Worm (Caenorhabditis elegans) whole organism, late embryonic: ENCODE data around the gene F19B10.3.

Experiments
- C38D4.7 ChIP-seq: fragments of 200-800 bp; sonication (Bioruptor generic); optimal IDR thresholded peaks from 2 replicates; lab custom pipeline; 2018; ENCODE audit warnings: mild to moderate bottlenecking, missing genetic modification characterization, moderate library complexity, missing compliant biosample characterization
- F13H6.1 ChIP-seq: sonication (generic microtip); optimal IDR thresholded peaks from 2 replicates; lab custom pipeline; 2016; ENCODE audit warnings: missing genetic modification characterization, missing compliant biosample characterization
- ama-1 ChIP-seq: fragments of 150-350 bp; optimal IDR thresholded peaks from 2 replicates; lab custom pipeline; 2014
- ceh-14 ChIP-seq: sonication (generic microtip); optimal IDR thresholded peaks from 2 replicates; lab custom pipeline; 2016; ENCODE audit warnings: missing genotype, missing genetic modification characterization, missing compliant biosample characterization
- ceh-18 ChIP-seq: sonication (generic microtip); optimal IDR thresholded peaks from 2 replicates; lab custom pipeline; 2016; ENCODE audit warnings: missing genetic modification characterization, missing compliant biosample characterization
- ceh-24 ChIP-seq: sonication (generic microtip); optimal IDR thresholded peaks from 2 replicates; lab custom pipeline; 2016; ENCODE audit warnings: mild to moderate bottlenecking, missing genetic modification characterization, missing compliant biosample characterization
- ceh-34 ChIP-seq: sonication (generic microtip); optimal IDR thresholded peaks from 2 replicates; lab custom pipeline; 2016; ENCODE audit warnings: mild to moderate bottlenecking, missing genetic modification characterization, missing compliant biosample characterization
- ceh-45 ChIP-seq: fragments of 200-800 bp; sonication (Bioruptor generic); IDR thresholded peaks from 2 replicates; pipeline ENCODE4 v1.3.6; 2022; ENCODE audit warnings: missing genetic modification reagents, missing genetic modification characterization, missing compliant biosample characterization
- che-1 ChIP-seq: sonication (generic microtip); optimal IDR thresholded peaks from 2 replicates; lab custom pipeline; 2016; ENCODE audit warnings: mild to moderate bottlenecking, missing genetic modification characterization, missing compliant biosample characterization
- dmd-4 ChIP-seq: sonication (generic microtip); optimal IDR thresholded peaks from 2 replicates; lab custom pipeline; 2016; ENCODE audit warnings: borderline replicate concordance, missing genetic modification characterization, missing compliant biosample characterization
- dve-1 ChIP-seq: sonication (generic microtip); optimal IDR thresholded peaks from 2 replicates; lab custom pipeline; 2017; ENCODE audit warnings: antibody characterized with exemption, mild to moderate bottlenecking, missing genetic modification characterization, missing compliant biosample characterization
- elt-2 ChIP-seq: sonication (generic microtip); optimal IDR thresholded peaks from 2 replicates; lab custom pipeline; 2016; ENCODE audit warnings: missing genetic modification reagents, missing genetic modification characterization, missing compliant biosample characterization
- elt-4 ChIP-seq: sonication (generic microtip); optimal IDR thresholded peaks from 2 replicates; lab custom pipeline; 2016; ENCODE audit warnings: missing genetic modification characterization, missing compliant biosample characterization
- ets-4 ChIP-seq: sonication (generic microtip); optimal IDR thresholded peaks from 2 replicates; lab custom pipeline; 2016; ENCODE audit warnings: missing genetic modification characterization, missing compliant biosample characterization
- fax-1 ChIP-seq: sonication (generic microtip); optimal IDR thresholded peaks from 2 replicates; lab custom pipeline; 2016; ENCODE audit warnings: missing genotype, missing genetic modification characterization, missing compliant biosample characterization
- fkh-6 ChIP-seq: sonication (generic microtip); optimal IDR thresholded peaks from 2 replicates; lab custom pipeline; 2016; ENCODE audit warnings: missing genetic modification characterization, missing compliant biosample characterization
- hlh-15 ChIP-seq: sonication (generic microtip); optimal IDR thresholded peaks from 2 replicates; lab custom pipeline; 2016; ENCODE audit warnings: missing genetic modification characterization, missing compliant biosample characterization
- hlh-8 ChIP-seq: sonication (generic microtip); optimal IDR thresholded peaks from 2 replicates; lab custom pipeline; 2016; ENCODE audit warnings: missing genotype, missing genetic modification characterization, missing compliant biosample characterization
- lin-11 ChIP-seq: fragments of 200-800 bp; sonication (Bioruptor generic); optimal IDR thresholded peaks from 2 replicates; lab custom pipeline; 2018; ENCODE audit warnings: mild to moderate bottlenecking, missing genetic modification characterization, missing compliant biosample characterization
- madf-2 ChIP-seq: sonication (generic microtip); optimal IDR thresholded peaks from 2 replicates; lab custom pipeline; 2017; ENCODE audit warnings: missing genetic modification characterization, missing compliant biosample characterization
- npax-4 ChIP-seq: sonication (generic microtip); optimal IDR thresholded peaks from 2 replicates; lab custom pipeline; 2016; ENCODE audit warnings: missing genetic modification characterization, missing compliant biosample characterization
- odd-2 ChIP-seq: sonication (generic microtip); optimal IDR thresholded peaks from 2 replicates; lab custom pipeline; 2017; ENCODE audit warnings: antibody characterized with exemption, mild to moderate bottlenecking, missing genetic modification characterization, missing compliant biosample characterization
- pag-3 ChIP-seq: sonication (generic microtip); optimal IDR thresholded peaks from 2 replicates; lab custom pipeline; 2016; ENCODE audit warnings: missing compliant biosample characterization, missing genetic modification characterization, borderline replicate concordance
- pat-9 ChIP-seq: fragments of 200-800 bp; sonication (Bioruptor generic); optimal IDR thresholded peaks from 2 replicates; lab custom pipeline; 2018; ENCODE audit warnings: mild to moderate bottlenecking, missing genetic modification characterization, moderate library complexity, missing compliant biosample characterization
- pax-1 ChIP-seq: fragments of 150-350 bp; optimal IDR thresholded peaks from 2 replicates; lab custom pipeline; 2014; ENCODE audit warnings: missing biosample characterization, missing genetic modification characterization
- pha-2 ChIP-seq: sonication (generic microtip); optimal IDR thresholded peaks from 2 replicates; lab custom pipeline; 2017; ENCODE audit warnings: mild to moderate bottlenecking, missing genetic modification characterization, missing compliant biosample characterization
- pha-4 ChIP-seq: fragments of 150-350 bp; optimal IDR thresholded peaks from 2 replicates; lab custom pipeline; 2018; ENCODE audit warnings: missing biosample characterization, missing genetic modification reagents, missing genetic modification characterization
- ref-2 ChIP-seq: sonication (generic microtip); optimal IDR thresholded peaks from 2 replicates; lab custom pipeline; 2016; ENCODE audit warnings: missing genetic modification characterization, missing compliant biosample characterization
- rnt-1 ChIP-seq: sonication (generic microtip); optimal IDR thresholded peaks from 2 replicates; lab custom pipeline; 2016; ENCODE audit warnings: missing genetic modification characterization, missing compliant biosample characterization
- sdc-2 ChIP-seq: sonication (generic microtip); optimal IDR thresholded peaks from 2 replicates; lab custom pipeline; 2016; ENCODE audit warnings: missing genotype, missing genetic modification characterization, missing compliant biosample characterization
- sox-4 ChIP-seq: sonication (generic microtip); optimal IDR thresholded peaks from 2 replicates; lab custom pipeline; 2017; ENCODE audit warnings: mild to moderate bottlenecking, missing genetic modification characterization, inconsistent platforms, missing compliant biosample characterization
- tbx-2 ChIP-seq: sonication (generic microtip); optimal IDR thresholded peaks from 2 replicates; lab custom pipeline; 2016; ENCODE audit warnings: missing genetic modification characterization, missing compliant biosample characterization
- ttx-3 ChIP-seq: sonication (generic microtip); optimal IDR thresholded peaks from 2 replicates; lab custom pipeline; 2016; ENCODE audit warnings: missing genetic modification reagents, missing genetic modification characterization, missing compliant biosample characterization
- unc-3 ChIP-seq, 2 experiments: fragments of 200-800 bp in 1 of 2; sonication (Bioruptor generic) in 1 of 2; sonication (generic microtip) in 1 of 2; conservative IDR thresholded peaks in 1 of 2; optimal IDR thresholded peaks in 1 of 2; 2 replicates each; pipeline versions ENCODE4 v1.3.6 to Lab custom; 2016 to 2022; ENCODE audit warnings: missing compliant biosample characterization in 2 of 2, missing genetic modification characterization in 2 of 2, missing genetic modification reagents in 1 of 2
- zip-5 ChIP-seq: sonication (generic microtip); optimal IDR thresholded peaks from 2 replicates; lab custom pipeline; 2016; ENCODE audit warnings: missing genetic modification characterization, missing compliant biosample characterization

F19B10.3 gene

DNA sequence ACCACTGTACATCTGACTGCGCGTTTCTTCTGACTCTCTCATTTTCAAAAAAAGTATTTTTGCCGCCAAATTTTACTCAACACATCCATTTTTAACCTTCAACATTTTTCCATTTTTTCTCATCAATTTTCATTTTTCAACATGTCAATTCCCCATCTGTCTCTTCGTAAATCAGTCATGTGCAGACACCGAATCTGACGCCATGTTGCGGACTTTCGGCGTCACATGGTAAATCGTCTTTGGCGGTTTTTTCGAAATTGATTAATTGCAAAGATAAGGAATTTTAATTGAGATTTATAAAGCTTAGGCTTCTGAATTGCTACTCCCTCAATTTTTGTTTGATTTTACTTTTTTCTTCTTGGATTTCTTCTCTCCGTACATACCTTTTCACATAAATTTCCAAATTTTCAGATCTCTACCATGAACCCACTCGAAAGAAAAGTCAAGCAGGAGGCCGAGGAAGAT is 18.2 kb downstream of the F19B10.3 start, which contains the start of gene F19B10.1 (continued):
- TF ChIP-seq ceh-18 (tag; lab: Kevin White, UChicago) (peak; percentile 11), lin-11 (tag; lab: Kevin White, UChicago) (no peak), tbx-2 (tag; lab: Kevin White, UChicago) (no peak), hlh-8 (tag; lab: Kevin White, UChicago) (no peak), ceh-34 (no peak), fkh-6 (tag; lab: Kevin White, UChicago) (no peak), ama-1 (lab: Kevin White, UChicago) (no peak), dve-1 (no peak), sdc-2 (tag; lab: Kevin White, UChicago) (no peak), pha-2 (tag; lab: Kevin White, UChicago) (no peak), che-1 (tag; lab: Kevin White, UChicago) (no peak)

ce11 chrII:3684487-3685067 is 20.0 kb downstream of the F19B10.3 start:
- TF ChIP-seq madf-2 = no peak
- no peak for TF ChIP-seq pha-4 (tag; lab: Kevin White, UChicago)
- no peak for TF ChIP-seq C38D4.7 (GFP tag; lab: Kevin White, UChicago)
- no peak for TF ChIP-seq sdc-2 (tag; lab: Kevin White, UChicago)
- TF ChIP-seq ceh-24 (tag; lab: Kevin White, UChicago) = no peak
- TF ChIP-seq ama-1 (lab: Kevin White, UChicago) = no peak
- no peak for TF ChIP-seq dmd-4 (tag; lab: Kevin White, UChicago)
- no peak for TF ChIP-seq zip-5 (tag; lab: Kevin White, UChicago)
- TF ChIP-seq pag-3 (tag; lab: Kevin White, UChicago) = no peak
- no peak for TF ChIP-seq ets-4 (tag; lab: Kevin White, UChicago)
- no peak for TF ChIP-seq dve-1
- no peak for TF ChIP-seq elt-2 (tag; lab: Kevin White, UChicago)
- TF ChIP-seq rnt-1 (tag; lab: Kevin White, UChicago) = no peak
- TF ChIP-seq unc-3 (GFP tag; conservative IDR thresholded peaks at IDR 0.05; lab: Robert Waterston, UW) = no peak
- no peak for TF ChIP-seq unc-3 (tag; optimal IDR thresholded peaks at IDR 0.05; lab: Kevin White, UChicago)
- no peak for TF ChIP-seq hlh-8 (tag; lab: Kevin White, UChicago)

- no peak for TF ChIP-seq ceh-14 (tag; lab: Kevin White, UChicago)
- no peak for TF ChIP-seq sox-4
- TF ChIP-seq ceh-18 (tag; lab: Kevin White, UChicago) = no peak
- no peak for TF ChIP-seq F13H6.1
- TF ChIP-seq ttx-3 = no peak
- no peak for TF ChIP-seq pat-9
- no peak for TF ChIP-seq ref-2 (tag; lab: Kevin White, UChicago)
- TF ChIP-seq elt-4 (tag; lab: Kevin White, UChicago) = no peak
- no peak for TF ChIP-seq rnt-1 (tag; lab: Kevin White, UChicago)
- TF ChIP-seq pax-1 = no peak
- TF ChIP-seq hlh-15 = no peak
- TF ChIP-seq pag-3 (tag; lab: Kevin White, UChicago) = no peak
Observed at ce11 chrII:3688333-3688732, 23.8 kb downstream of the F19B10.3 start, which contains the start of gene ifas-1. ifas-1 (minus strand) TSS chrII:3688719.

DNA sequence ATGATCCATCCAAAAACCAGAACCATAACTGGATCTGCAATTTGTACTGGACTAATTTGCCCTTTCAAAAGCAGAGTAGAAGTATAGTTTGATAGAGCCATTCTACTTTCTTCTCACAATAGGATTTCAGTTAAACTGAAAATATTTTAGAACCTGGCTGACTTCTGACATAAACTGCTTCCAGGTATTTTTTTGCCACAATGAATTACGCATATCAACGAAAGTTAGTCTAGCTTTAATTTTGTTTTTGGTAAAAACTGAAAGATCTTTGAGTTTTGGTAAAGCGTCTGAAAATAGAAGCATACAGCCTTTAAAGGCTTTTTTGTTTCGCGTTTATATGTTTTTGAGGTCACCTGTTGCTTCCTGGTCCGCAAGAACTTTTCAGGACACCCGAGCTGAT is 26.1 kb downstream of the F19B10.3 start, which contains the start of gene srx-101:
Gene srx-101, minus strand, starts transcription at position 101 of the 400 bp plus-strand sequence.
- TF ChIP-seq fax-1 (no peak), npax-4 (tag; lab: Kevin White, UChicago) (no peak), madf-2 (no peak), fkh-6 (tag; lab: Kevin White, UChicago) (no peak)

- TF ChIP-seq pag-3 (tag; lab: Kevin White, UChicago) = no peak
- no peak for TF ChIP-seq ceh-45 (GFP tag; lab: Robert Waterston, UW)
- no peak for TF ChIP-seq dve-1
- no peak for TF ChIP-seq odd-2
Observed at ce11 chrII:3694664-3695063, 30.1 kb downstream of the F19B10.3 start, which contains the start of gene srx-102. srx-102 (minus strand) TSS chrII:3694764.
